Fruit fly (Drosophila melanogaster) Kc167 (cell line): ENCODE measurements around the gene MED27.

ENCODE experiments used
- Myc ChIP-seq: fragments of >200 bp; optimal IDR thresholded peaks from 2 replicates; lab custom pipeline; 2017; ENCODE audit warnings: missing external identifiers
- Sin3A ChIP-seq: fragments of >200 bp; optimal IDR thresholded peaks from 2 replicates; lab custom pipeline; 2018; ENCODE audit warnings: missing external identifiers
- h ChIP-seq: fragments of >200 bp; optimal IDR thresholded peaks from 3 replicates; lab custom pipeline; 2018; ENCODE audit warnings: missing external identifiers
- insv ChIP-seq: fragments of >200 bp; optimal IDR thresholded peaks from 3 replicates; lab custom pipeline; 2018; ENCODE audit warnings: missing external identifiers
- psq ChIP-seq: fragments of >200 bp; optimal IDR thresholded peaks from 2 replicates; lab custom pipeline; 2017; ENCODE audit warnings: missing external identifiers
- ttk ChIP-seq: sonication (Bioruptor generic); optimal IDR thresholded peaks from 2 replicates; lab custom pipeline; 2017; ENCODE audit warnings: missing external identifiers

The MED27 gene

dm6 chr3R:5654692-5655181 is at the start of gene MED27, which contains the start of gene elm:
TSS of gene MED27 (plus strand) at chr3R:5655139.
TSS of gene elm (minus strand) at chr3R:5654861.
- TF ChIP-seq ttk (lab: Kevin White, UChicago) (no peak), Myc (lab: Kevin White, UChicago) (no peak), insv (lab: Kevin White, UChicago) (no peak), Sin3A (lab: Kevin White, UChicago) (no peak), psq (lab: Kevin White, UChicago) (no peak), h (lab: Kevin White, UChicago) (no peak)

dm6 chr3R:5606477-5606876 is 48.5 kb upstream of the MED27 start, which contains the start of gene asl:
TSS of gene asl (minus strand) at chr3R:5606543.
- TF ChIP-seq psq (lab: Kevin White, UChicago) (no peak), h (lab: Kevin White, UChicago) (no peak), Sin3A (lab: Kevin White, UChicago) (no peak), Myc (lab: Kevin White, UChicago) (no peak), insv (lab: Kevin White, UChicago) (no peak), ttk (lab: Kevin White, UChicago) (no peak)

- TF ChIP-seq Sin3A (lab: Kevin White, UChicago), result no peak
- TF ChIP-seq psq (lab: Kevin White, UChicago), result no peak
- no peak for TF ChIP-seq h (lab: Kevin White, UChicago)
- no peak for TF ChIP-seq insv (lab: Kevin White, UChicago)
- TF ChIP-seq Myc (lab: Kevin White, UChicago), result no peak
- TF ChIP-seq ttk (lab: Kevin White, UChicago), result no peak
Measured at dm6 chr3R:5608422-5608821, 46.5 kb upstream of the MED27 start.

dm6 chr3R:5610656-5611055 is 44.3 kb upstream of the MED27 start:
- TF ChIP-seq h (lab: Kevin White, UChicago), result no peak
- TF ChIP-seq ttk (lab: Kevin White, UChicago), result no peak
- no peak for TF ChIP-seq Sin3A (lab: Kevin White, UChicago)
- no peak for TF ChIP-seq insv (lab: Kevin White, UChicago)
- no peak for TF ChIP-seq Myc (lab: Kevin White, UChicago)
- TF ChIP-seq psq (lab: Kevin White, UChicago), result no peak

dm6 chr3R:5611167-5611566 is 43.8 kb upstream of the MED27 start:
- TF ChIP-seq Myc (lab: Kevin White, UChicago), result no peak
- TF ChIP-seq ttk (lab: Kevin White, UChicago), result no peak
- TF ChIP-seq h (lab: Kevin White, UChicago), result no peak
- no peak for TF ChIP-seq insv (lab: Kevin White, UChicago)
- no peak for TF ChIP-seq Sin3A (lab: Kevin White, UChicago)
- no peak for TF ChIP-seq psq (lab: Kevin White, UChicago)

- no peak for TF ChIP-seq Myc (lab: Kevin White, UChicago)
- no peak for TF ChIP-seq insv (lab: Kevin White, UChicago)
- no peak for TF ChIP-seq psq (lab: Kevin White, UChicago)
- TF ChIP-seq h (lab: Kevin White, UChicago), result no peak
- no peak for TF ChIP-seq Sin3A (lab: Kevin White, UChicago)
- TF ChIP-seq ttk (lab: Kevin White, UChicago), result no peak
Measured at dm6 chr3R:5611733-5612132, 43.2 kb upstream of the MED27 start.

- no peak for TF ChIP-seq ttk (lab: Kevin White, UChicago)
- no peak for TF ChIP-seq h (lab: Kevin White, UChicago)
- no peak for TF ChIP-seq Sin3A (lab: Kevin White, UChicago)
- no peak for TF ChIP-seq insv (lab: Kevin White, UChicago)
- TF ChIP-seq Myc (lab: Kevin White, UChicago), result no peak
- no peak for TF ChIP-seq psq (lab: Kevin White, UChicago)
Measured at dm6 chr3R:5612372-5613113, 42.4 kb upstream of the MED27 start, which contains the start of gene Rga. TSS of gene Rga (minus strand) at chr3R:5613112.

dm6 chr3R:5613114-5613443 is 41.9 kb upstream of the MED27 start, which contains the start of gene Atu:
TSS of gene Atu (plus strand) at chr3R:5613358.
- no peak for TF ChIP-seq ttk (lab: Kevin White, UChicago)
- no peak for TF ChIP-seq insv (lab: Kevin White, UChicago)

dm6 chr3R:5615484-5615883 is 39.5 kb upstream of the MED27 start:
- TF ChIP-seq h (lab: Kevin White, UChicago), result no peak

dm6 chr3R:5617923-5618623 is 36.9 kb upstream of the MED27 start:
- TF ChIP-seq h (lab: Kevin White, UChicago) (no peak), psq (lab: Kevin White, UChicago) (no peak), Myc (lab: Kevin White, UChicago) (no peak), insv (lab: Kevin White, UChicago) (no peak), ttk (lab: Kevin White, UChicago) (no peak), Sin3A (lab: Kevin White, UChicago) (no peak)

dm6 chr3R:5620387-5620956 is 34.5 kb upstream of the MED27 start:
- TF ChIP-seq Myc (lab: Kevin White, UChicago), result no peak
